Fruit fly (Drosophila melanogaster) whole organism, embryonic: ENCODE data around the gene Setx.

ENCODE experiments used
- BEAF-32 ChIP-seq: fragments of 200-800 bp; sonication (Bioruptor generic); optimal IDR thresholded peaks from 3 replicates; lab custom pipeline; 2017; ENCODE audit warnings: missing biosample characterization, missing genetic modification characterization, mild to moderate bottlenecking, moderate library complexity, missing genetic modification reagents
- CG10462 ChIP-seq: fragments of 200-800 bp; sonication (Bioruptor generic); optimal IDR thresholded peaks from 2 replicates; lab custom pipeline; 2016; ENCODE audit warnings: missing biosample characterization, missing genetic modification characterization
- CG12219 ChIP-seq: fragments of 200-800 bp; sonication (Bioruptor generic); optimal IDR thresholded peaks from 3 replicates; lab custom pipeline; 2018; ENCODE audit warnings: missing biosample characterization, mild to moderate bottlenecking, missing genetic modification characterization
- CG12744 ChIP-seq: fragments of 200-800 bp; sonication (Bioruptor generic); optimal IDR thresholded peaks from 2 replicates; lab custom pipeline; 2016; ENCODE audit warnings: missing biosample characterization, missing genetic modification characterization
- CG1603 ChIP-seq: fragments of 200-800 bp; sonication (Bioruptor generic); optimal IDR thresholded peaks from 2 replicates; lab custom pipeline; 2019; ENCODE audit warnings: missing biosample characterization, mild to moderate bottlenecking, missing genetic modification characterization, moderate library complexity
- CG18619 ChIP-seq: fragments of 200-800 bp; sonication (Bioruptor generic); optimal IDR thresholded peaks from 3 replicates; lab custom pipeline; 2017; ENCODE audit warnings: missing biosample characterization, mild to moderate bottlenecking, missing genetic modification characterization
- CG34376 ChIP-seq: fragments of 200-800 bp; sonication (Bioruptor generic); optimal IDR thresholded peaks from 2 replicates; lab custom pipeline; 2018; ENCODE audit warnings: missing biosample characterization, mild to moderate bottlenecking, missing genetic modification characterization
- CG3726 ChIP-seq: fragments of 200-800 bp; sonication (Bioruptor generic); IDR thresholded peaks from 3 replicates; pipeline ENCODE4, ENCODE4 v1.3.6; 2022; ENCODE audit warnings: missing biosample characterization, missing genetic modification characterization
- CG4360 ChIP-seq: fragments of 200-800 bp; sonication (Bioruptor generic); IDR thresholded peaks from 2 replicates; pipeline ENCODE4 v1.3.6; 2022; ENCODE audit warnings: missing biosample characterization, missing genetic modification characterization
- CG6765 ChIP-seq: fragments of 200-800 bp; sonication (Bioruptor generic); optimal IDR thresholded peaks from 3 replicates; lab custom pipeline; 2017; ENCODE audit warnings: missing biosample characterization, mild to moderate bottlenecking, missing genetic modification characterization
- CG7357 ChIP-seq: fragments of 200-800 bp; sonication (Bioruptor generic); IDR thresholded peaks from 3 replicates; pipeline ENCODE4 v1.3.6; 2022; ENCODE audit warnings: missing biosample characterization, missing genetic modification characterization
- CG7786 ChIP-seq: fragments of 200-800 bp; sonication (Bioruptor generic); optimal IDR thresholded peaks from 2 replicates; lab custom pipeline; 2016; ENCODE audit warnings: missing biosample characterization, missing genetic modification characterization
- CG7963 ChIP-seq: fragments of 200-800 bp; sonication (Bioruptor generic); IDR thresholded peaks from 3 replicates; pipeline ENCODE4 v1.3.6; 2022; ENCODE audit warnings: missing biosample characterization, missing genetic modification characterization; ENCODE audit not compliant: partially characterized antibody
- CG9609 ChIP-seq: fragments of 200-800 bp; sonication (Bioruptor generic); optimal IDR thresholded peaks from 3 replicates; lab custom pipeline; 2016; ENCODE audit warnings: missing biosample characterization, missing genetic modification characterization
- D ChIP-seq, 2 experiments: fragments of 200-800 bp in 1 of 2; fragments of >200 bp in 1 of 2; sonication (Bioruptor generic) in 1 of 2; optimal IDR thresholded peaks; 2 replicates in 1 of 2; 3 replicates in 1 of 2; lab custom pipeline; 2017; ENCODE audit warnings: mild to moderate bottlenecking in 1 of 2, missing biosample characterization in 1 of 2, missing genetic modification characterization in 1 of 2, missing genetic modification reagents in 1 of 2
- Doc3 ChIP-seq: fragments of 200-800 bp; sonication (Bioruptor generic); IDR thresholded peaks from 3 replicates; pipeline ENCODE4 v1.3.6; 2022; ENCODE audit warnings: missing biosample characterization, missing genetic modification characterization; ENCODE audit not compliant: partially characterized antibody
- Dref ChIP-seq: fragments of 200-800 bp; sonication (Bioruptor generic); IDR thresholded peaks from 2 replicates; pipeline ENCODE4 v1.3.6; 2022; ENCODE audit warnings: missing biosample characterization, missing genetic modification characterization
- Elba2 ChIP-seq: fragments of 200-800 bp; sonication (Bioruptor generic); optimal IDR thresholded peaks from 3 replicates; lab custom pipeline; 2016; ENCODE audit warnings: missing biosample characterization, missing genetic modification characterization
- Ets97D ChIP-seq: fragments of 200-800 bp; sonication (Bioruptor generic); optimal IDR thresholded peaks from 3 replicates; lab custom pipeline; 2016; ENCODE audit warnings: missing biosample characterization, missing genetic modification characterization
- HmgZ ChIP-seq: fragments of 200-800 bp; sonication (Bioruptor generic); optimal IDR thresholded peaks from 2 replicates; lab custom pipeline; 2018; ENCODE audit warnings: missing biosample characterization, mild to moderate bottlenecking, missing genetic modification characterization
- Hmr ChIP-seq: fragments of 200-800 bp; sonication (Bioruptor generic); optimal IDR thresholded peaks from 3 replicates; lab custom pipeline; 2017; ENCODE audit warnings: mild to moderate bottlenecking, missing biosample characterization, missing genetic modification reagents, missing genetic modification characterization
- Hmx ChIP-seq: fragments of 200-800 bp; sonication (Bioruptor generic); optimal IDR thresholded peaks from 2 replicates; lab custom pipeline; 2016; ENCODE audit warnings: missing biosample characterization, missing genetic modification characterization
- MESR4 ChIP-seq: fragments of 200-800 bp; sonication (Bioruptor generic); optimal IDR thresholded peaks from 2 replicates; lab custom pipeline; 2018; ENCODE audit warnings: missing biosample characterization, mild to moderate bottlenecking, missing genetic modification characterization, moderate library complexity
- Opbp ChIP-seq: fragments of 200-800 bp; sonication (Bioruptor generic); IDR thresholded peaks from 3 replicates; pipeline ENCODE4 v1.3.6; 2022; ENCODE audit warnings: missing biosample characterization, missing genetic modification characterization; ENCODE audit not compliant: partially characterized antibody
- PHDP ChIP-seq: fragments of 200-800 bp; sonication (Bioruptor generic); optimal IDR thresholded peaks from 3 replicates; lab custom pipeline; 2018; ENCODE audit warnings: missing biosample characterization, mild to moderate bottlenecking, missing genetic modification characterization, moderate library complexity
- Pdp1 ChIP-seq, 2 experiments: fragments of 200-800 bp; sonication (Bioruptor generic); optimal IDR thresholded peaks; 3 replicates each; lab custom pipeline; 2016; ENCODE audit warnings: missing biosample characterization in 2 of 2, missing genetic modification characterization in 2 of 2, mild to moderate bottlenecking in 1 of 2, moderate library complexity in 1 of 2
- Poxn ChIP-seq: fragments of 200-800 bp; sonication (Bioruptor generic); IDR thresholded peaks from 2 replicates; pipeline ENCODE4 v1.3.6; 2022; ENCODE audit warnings: missing biosample characterization, missing genetic modification characterization
- Stat92E ChIP-seq, 3 experiments: fragments of >200 bp in 2 of 3; fragments of 200-800 bp in 1 of 3; sonication (Bioruptor generic) in 1 of 3; optimal IDR thresholded peaks; 2 replicates each; lab custom pipeline; 2017 to 2019; ENCODE audit warnings: missing biosample characterization in 3 of 3, missing genetic modification characterization in 3 of 3, mild to moderate bottlenecking in 1 of 3, moderate library complexity in 1 of 3
- YL-1 ChIP-seq: fragments of 200-800 bp; sonication (Bioruptor generic); optimal IDR thresholded peaks from 3 replicates; lab custom pipeline; 2017; ENCODE audit warnings: missing biosample characterization, mild to moderate bottlenecking, missing genetic modification characterization
- croc ChIP-seq: fragments of 200-800 bp; sonication (Bioruptor generic); conservative IDR thresholded peaks from 3 replicates; pipeline ENCODE4 v1.3.6; 2022; ENCODE audit warnings: missing biosample characterization, missing genetic modification characterization
- da ChIP-seq: fragments of 200-800 bp; sonication (Bioruptor generic); optimal IDR thresholded peaks from 2 replicates; lab custom pipeline; 2016; ENCODE audit warnings: missing biosample characterization, missing genetic modification characterization
- dm ChIP-seq: fragments of 200-800 bp; sonication (Bioruptor generic); optimal IDR thresholded peaks from 3 replicates; lab custom pipeline; 2016; ENCODE audit warnings: missing biosample characterization, missing genetic modification characterization
- grau ChIP-seq: fragments of 200-800 bp; optimal IDR thresholded peaks from 3 replicates; lab custom pipeline; 2019; ENCODE audit warnings: missing biosample characterization, mild to moderate bottlenecking, missing genetic modification characterization, moderate library complexity
- kah ChIP-seq: fragments of 200-800 bp; sonication (Bioruptor generic); optimal IDR thresholded peaks from 2 replicates; lab custom pipeline; 2018; ENCODE audit warnings: missing biosample characterization, mild to moderate bottlenecking, missing genetic modification characterization
- lmd ChIP-seq: fragments of 200-800 bp; sonication (Bioruptor generic); IDR thresholded peaks from 2 replicates; pipeline ENCODE4 v1.3.6; 2022; ENCODE audit warnings: missing biosample characterization, missing genetic modification characterization
- lov ChIP-seq, 2 experiments: fragments of 200-800 bp in 1 of 2; fragments of >200 bp in 1 of 2; sonication (Bioruptor generic) in 1 of 2; IDR thresholded peaks in 1 of 2; optimal IDR thresholded peaks in 1 of 2; 2 replicates in 1 of 2; 3 replicates in 1 of 2; pipeline versions ENCODE4 v1.3.6 to Lab custom; 2017 to 2022; ENCODE audit warnings: missing biosample characterization in 1 of 2, missing genetic modification characterization in 1 of 2
- pnt ChIP-seq: fragments of 200-800 bp; sonication (Bioruptor generic); optimal IDR thresholded peaks from 3 replicates; lab custom pipeline; 2016; ENCODE audit warnings: missing biosample characterization, missing genetic modification characterization
- prd ChIP-seq, 3 experiments: fragments of >200 bp in 2 of 3; fragments of 200-800 bp in 1 of 3; sonication (Bioruptor generic) in 1 of 3; optimal IDR thresholded peaks in 2 of 3; IDR thresholded peaks in 1 of 3; 2 replicates in 2 of 3; 3 replicates in 1 of 3; pipeline versions ENCODE4 v1.3.6 to Lab custom; 2017 to 2022; ENCODE audit warnings: missing biosample characterization in 1 of 3, missing genetic modification characterization in 1 of 3
- row ChIP-seq: fragments of 200-800 bp; sonication (Bioruptor generic); IDR thresholded peaks from 3 replicates; pipeline ENCODE4 v1.3.6; 2022; ENCODE audit warnings: missing biosample characterization, missing genetic modification characterization
- salm ChIP-seq: fragments of 200-800 bp; sonication (Bioruptor generic); optimal IDR thresholded peaks from 2 replicates; lab custom pipeline; 2018; ENCODE audit warnings: missing biosample characterization, mild to moderate bottlenecking, missing genetic modification characterization
- sens ChIP-seq: fragments of 200-800 bp; sonication (Bioruptor generic); peaks from one replicate; lab custom pipeline; 2016; ENCODE audit warnings: missing biosample characterization, missing genetic modification characterization
- sr ChIP-seq: fragments of 200-800 bp; sonication (Bioruptor generic); IDR thresholded peaks from 3 replicates; pipeline ENCODE4 v1.3.6; 2022; ENCODE audit warnings: missing biosample characterization, missing genetic modification characterization
- ssp ChIP-seq: fragments of 200-800 bp; sonication (Bioruptor generic); IDR thresholded peaks from 2 replicates; pipeline ENCODE4 v1.3.6; 2022; ENCODE audit warnings: missing biosample characterization, missing genetic modification characterization
- sug ChIP-seq: fragments of 200-800 bp; optimal IDR thresholded peaks from 2 replicates; lab custom pipeline; 2019; ENCODE audit warnings: missing biosample characterization, mild to moderate bottlenecking, missing genetic modification characterization, moderate library complexity
- tgo ChIP-seq: fragments of 200-800 bp; sonication (Bioruptor generic); IDR thresholded peaks from 3 replicates; pipeline ENCODE4 v1.3.6; 2022; ENCODE audit warnings: missing biosample characterization, missing genetic modification characterization
- wor ChIP-seq: fragments of 200-800 bp; sonication (Bioruptor generic); IDR thresholded peaks from 2 replicates; pipeline ENCODE4 v1.3.6; 2022; ENCODE audit warnings: missing biosample characterization, missing genetic modification characterization

Setx gene

dm6 chr3L:8185263-8186227, 48.2 kb upstream of the Setx start (continued):
- TF ChIP-seq pnt = peak; percentile 3
- peak; percentile 97 for TF ChIP-seq row
- TF ChIP-seq lmd (GFP tag; lab: Robert Waterston, UW) = peak; percentile 63
- TF ChIP-seq da (GFP tag; lab: Kevin White, UChicago) = no peak
- no peak for TF ChIP-seq kah
- no peak for TF ChIP-seq ssp (GFP tag; lab: Robert Waterston, UW)
- no peak for TF ChIP-seq salm (tag; lab: Kevin White, UChicago)
- TF ChIP-seq sr = no peak
- TF ChIP-seq CG7357 (GFP tag; lab: Robert Waterston, UW) = peak; percentile 53; the same call in 1 of the 3 replicates
- TF ChIP-seq dm (GFP tag; lab: Kevin White, UChicago) = no peak
- peak; percentile 51 for TF ChIP-seq tgo
- TF ChIP-seq Elba2 (GFP tag; lab: Kevin White, UChicago) = peak; percentile 67
- TF ChIP-seq CG3726 = no peak
- TF ChIP-seq CG12744 = no peak
- TF ChIP-seq D (optimal IDR thresholded peaks at IDR 0.05; lab: Kevin White, UChicago) = peak; percentile 2
- peak; percentile 22 for TF ChIP-seq D (GFP tag; optimal IDR thresholded peaks at IDR 0.05; lab: Kevin White, UChicago)
- no peak for TF ChIP-seq CG10462 (GFP tag; lab: Kevin White, UChicago)
- no peak for TF ChIP-seq Poxn (GFP tag; lab: Robert Waterston, UW)
- no peak for TF ChIP-seq CG4360 (GFP tag; lab: Robert Waterston, UW)
- TF ChIP-seq prd (optimal IDR thresholded peaks at IDR 0.05; lab: Kevin White, UChicago) = no peak
- peak; percentile 60 for TF ChIP-seq prd (GFP tag; IDR thresholded peaks at IDR 0.05; lab: Robert Waterston, UW)
- TF ChIP-seq lov (optimal IDR thresholded peaks at IDR 0.05; lab: Kevin White, UChicago) = no peak
- TF ChIP-seq lov (GFP tag; IDR thresholded peaks at IDR 0.05; lab: Robert Waterston, UW) = no peak
- TF ChIP-seq Stat92E (GFP tag; optimal IDR thresholded peaks at IDR 0.05; lab: Kevin White, UChicago) = no peak
- peak; percentile 41 for TF ChIP-seq Hmr (GFP tag; lab: Kevin White, UChicago)
- TF ChIP-seq CG7786 = peak; percentile 67
- TF ChIP-seq, all 482 proteins: peak for 247

- TF ChIP-seq Pdp1 (GFP tag; optimal IDR thresholded peaks at IDR 0.05; lab: Kevin White, UChicago) = peak in 1 of 2 experiments; percentile 34
- no peak for TF ChIP-seq croc (GFP tag; lab: Robert Waterston, UW)
- TF ChIP-seq wor (GFP tag; lab: Robert Waterston, UW) = no peak
- peak; percentile 1 for TF ChIP-seq CG34376
- TF ChIP-seq CG18619 (GFP tag; lab: Kevin White, UChicago) = no peak
- 0 out of 3 replicates have a peak, but pooled peaks have one; percentile 26 for TF ChIP-seq Opbp (GFP tag; lab: Robert Waterston, UW)
- peak; percentile 41 for TF ChIP-seq MESR4 (GFP tag; lab: Kevin White, UChicago)
- peak; percentile 46 for TF ChIP-seq YL-1 (GFP tag; lab: Kevin White, UChicago)
- TF ChIP-seq Ets97D = peak; percentile 16
- peak; percentile 47 for TF ChIP-seq Dref (GFP tag; lab: Robert Waterston, UW)
- peak; percentile 81 for TF ChIP-seq sens (GFP tag; lab: Kevin White, UChicago)
- peak; percentile 47 for TF ChIP-seq CG1603 (tag; lab: Kevin White, UChicago)
- TF ChIP-seq CG7963 (GFP tag; lab: Robert Waterston, UW) = 0 out of 3 replicates have a peak, but pooled peaks have one; percentile 29
- no peak for TF ChIP-seq CG12219 (GFP tag; lab: Kevin White, UChicago)
- no peak for TF ChIP-seq Hmx (GFP tag; lab: Kevin White, UChicago)
- TF ChIP-seq BEAF-32 = peak; percentile 63
- no peak for TF ChIP-seq CG6765
- TF ChIP-seq grau = peak; percentile 15
- TF ChIP-seq CG9609 (GFP tag; lab: Kevin White, UChicago) = no peak
- TF ChIP-seq HmgZ (tag; lab: Kevin White, UChicago) = peak; percentile 9
- peak; percentile 4 for TF ChIP-seq sug (tag; lab: Kevin White, UChicago)
- no peak for TF ChIP-seq PHDP (tag; lab: Kevin White, UChicago)
- TF ChIP-seq Doc3 (GFP tag; lab: Robert Waterston, UW) = 0 out of 3 replicates have a peak, but pooled peaks have one; percentile 46
Observed at dm6 chr3L:8180464-8181137, 43.3 kb upstream of the Setx start, which contains the start of the genes mthl7 and Uxs. TSS of gene mthl7 (minus strand) at chr3L:8180514. TSS of gene Uxs (plus strand) at chr3L:8180923.
